Fruit fly (Drosophila melanogaster): ENCODE measurements around the gene Srp14.

The Srp14 gene

DNA sequence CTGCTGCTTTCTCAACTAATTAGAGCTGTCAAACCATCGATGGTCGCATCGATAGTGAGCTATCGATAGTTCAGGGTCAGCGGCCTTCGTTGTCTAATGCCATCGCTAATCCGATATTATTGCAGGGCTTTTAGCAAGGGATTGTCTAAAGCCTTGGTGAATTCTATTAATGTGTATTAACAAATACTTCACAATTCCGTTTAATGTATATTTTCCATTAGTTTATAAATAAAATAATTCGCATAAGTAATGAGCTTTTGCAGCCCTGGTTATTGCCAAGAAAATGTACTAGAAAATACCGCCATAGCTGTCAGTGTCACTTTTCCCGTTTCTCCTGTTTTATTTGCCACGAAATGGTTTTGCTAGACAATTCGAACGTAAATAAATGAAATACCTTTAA lies at the start of gene Srp14, which contains the start of gene EloB:
TSS of gene Srp14 (plus strand) at position 300 of the 400 bp plus-strand sequence.
TSS of gene EloB (minus strand) at position 35 of the 400 bp plus-strand sequence.
- TF ChIP-seq Dll (optimal IDR thresholded peaks at IDR 0.05) (no peak), EcR (GFP tag; optimal IDR thresholded peaks at IDR 0.05) (no peak), pan (optimal IDR thresholded peaks at IDR 0.05) (no peak), CG8478 (optimal IDR thresholded peaks at IDR 0.05) (no peak), psq (optimal IDR thresholded peaks at IDR 0.05) (no peak), usp (GFP tag; optimal IDR thresholded peaks at IDR 0.05) (no peak)

DNA sequence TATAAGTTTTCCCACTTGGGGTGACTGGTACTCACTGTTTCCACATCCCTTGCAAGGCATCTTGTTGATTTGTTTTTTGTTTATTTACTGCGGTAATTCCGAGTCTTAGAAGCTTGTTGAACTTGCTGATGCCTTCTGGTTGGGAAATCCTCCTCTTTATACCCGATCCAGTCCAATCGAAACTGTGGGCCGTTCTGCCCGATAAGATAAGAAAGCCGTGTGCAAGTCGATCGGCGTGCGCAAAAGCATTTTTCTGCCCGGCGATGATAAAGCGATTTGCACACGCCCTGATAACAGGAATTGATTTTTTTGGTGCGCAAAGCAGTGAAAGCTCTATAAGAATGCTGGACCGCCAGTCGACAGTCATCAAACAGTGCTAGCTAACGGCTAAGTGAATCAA lies 45.3 kb upstream of the Srp14 start, which contains the start of the genes MtnE and MtnD:
TSS of gene MtnE (minus strand) at position 130 of the 400 bp plus-strand sequence.
TSS of gene MtnD (plus strand) at position 388 of the 400 bp plus-strand sequence.
- TF ChIP-seq pan (optimal IDR thresholded peaks at IDR 0.05), result no peak
- TF ChIP-seq Dll (optimal IDR thresholded peaks at IDR 0.05), result no peak
- TF ChIP-seq psq (optimal IDR thresholded peaks at IDR 0.05), result no peak
- TF ChIP-seq EcR (GFP tag; optimal IDR thresholded peaks at IDR 0.05), result no peak
- no peak for TF ChIP-seq CG8478 (optimal IDR thresholded peaks at IDR 0.05)
- TF ChIP-seq usp (GFP tag; optimal IDR thresholded peaks at IDR 0.05), result no peak

DNA sequence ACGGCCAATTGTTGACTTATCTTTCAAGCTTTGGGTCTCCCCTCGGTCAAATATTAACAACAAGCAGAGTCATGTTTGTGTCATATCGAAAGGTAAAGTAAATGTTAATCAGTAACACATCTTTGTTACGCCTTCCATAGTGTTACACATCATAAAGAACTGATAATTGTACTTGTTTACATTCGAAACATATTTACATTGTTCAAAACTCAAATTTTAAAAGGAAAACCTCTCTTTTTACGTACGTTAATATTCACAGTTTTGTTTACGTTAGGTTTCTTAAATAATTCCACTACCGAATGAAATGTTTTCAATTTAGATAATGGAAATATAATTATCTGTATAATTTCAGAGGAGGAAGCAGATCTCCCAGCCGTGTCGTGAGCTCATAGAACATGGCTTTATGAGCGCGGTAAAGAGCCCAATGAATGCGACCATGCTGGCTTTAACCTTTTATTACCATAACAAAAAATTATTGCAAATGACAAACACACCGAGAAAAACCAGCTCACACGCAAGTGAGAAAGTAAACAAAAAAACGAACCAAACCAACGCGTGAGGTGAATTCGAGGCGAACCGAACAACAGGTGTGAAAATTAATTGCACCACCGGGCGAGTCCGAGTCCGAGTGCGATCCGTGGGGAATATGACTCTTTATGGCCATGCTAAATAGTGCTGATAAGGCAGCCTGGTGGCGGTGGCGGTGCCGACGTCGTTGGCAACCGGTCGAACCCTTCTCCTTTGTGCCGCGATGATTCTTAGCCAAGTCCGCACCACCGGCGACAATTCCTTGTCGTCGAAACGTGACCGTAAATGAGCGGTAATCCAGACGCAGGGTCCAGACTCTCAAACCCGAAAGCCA lies 37.4 kb upstream of the Srp14 start:
- no peak for TF ChIP-seq psq (optimal IDR thresholded peaks at IDR 0.05)

DNA sequence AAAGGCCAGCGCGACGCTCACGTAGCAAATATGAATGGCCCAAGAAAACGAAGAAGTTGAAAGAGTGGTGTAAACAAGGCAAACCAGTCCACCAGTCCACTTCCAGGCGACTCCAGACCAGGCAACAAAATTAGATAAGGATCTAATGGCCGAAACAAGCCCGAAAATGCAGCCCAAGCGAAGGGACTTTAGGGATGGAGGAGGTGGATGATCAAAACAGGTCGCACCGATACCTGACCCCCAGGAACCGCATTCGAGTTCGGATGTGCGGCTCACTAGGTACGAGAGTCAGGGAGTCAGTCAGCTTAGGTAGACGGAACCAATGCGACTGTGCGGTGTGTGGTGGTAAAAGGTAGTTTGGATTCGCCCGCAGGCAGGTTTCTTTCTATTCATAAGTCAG lies 36.7 kb upstream of the Srp14 start:
- TF ChIP-seq Dll (optimal IDR thresholded peaks at IDR 0.05) (no peak), pan (optimal IDR thresholded peaks at IDR 0.05) (no peak), CG8478 (optimal IDR thresholded peaks at IDR 0.05) (no peak), EcR (GFP tag; optimal IDR thresholded peaks at IDR 0.05) (no peak), usp (GFP tag; optimal IDR thresholded peaks at IDR 0.05) (no peak), psq (optimal IDR thresholded peaks at IDR 0.05) (no peak)

DNA sequence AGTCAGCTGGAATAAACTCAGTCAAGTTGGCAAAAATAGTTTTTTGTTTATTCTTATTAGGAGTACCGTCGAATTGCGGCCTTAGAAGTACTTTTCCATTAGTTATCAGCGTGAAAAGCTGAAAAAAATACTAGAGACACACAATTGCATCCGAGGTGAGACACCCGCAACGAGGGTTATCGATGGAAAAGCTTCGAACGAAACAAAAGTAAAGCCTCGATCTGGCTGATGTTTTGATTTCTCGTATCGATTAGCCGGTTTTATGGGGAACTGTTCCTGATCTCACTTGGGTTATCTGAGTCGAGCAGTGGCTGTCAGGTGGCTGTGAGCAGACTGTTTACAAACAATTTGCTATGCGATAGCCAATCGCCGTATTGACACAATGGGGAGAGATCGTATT lies 36.2 kb upstream of the Srp14 start:
- no peak for TF ChIP-seq EcR (GFP tag; optimal IDR thresholded peaks at IDR 0.05)
- no peak for TF ChIP-seq pan (optimal IDR thresholded peaks at IDR 0.05)
- no peak for TF ChIP-seq Dll (optimal IDR thresholded peaks at IDR 0.05)
- TF ChIP-seq psq (optimal IDR thresholded peaks at IDR 0.05), result no peak
- no peak for TF ChIP-seq CG8478 (optimal IDR thresholded peaks at IDR 0.05)
- no peak for TF ChIP-seq usp (GFP tag; optimal IDR thresholded peaks at IDR 0.05)

DNA sequence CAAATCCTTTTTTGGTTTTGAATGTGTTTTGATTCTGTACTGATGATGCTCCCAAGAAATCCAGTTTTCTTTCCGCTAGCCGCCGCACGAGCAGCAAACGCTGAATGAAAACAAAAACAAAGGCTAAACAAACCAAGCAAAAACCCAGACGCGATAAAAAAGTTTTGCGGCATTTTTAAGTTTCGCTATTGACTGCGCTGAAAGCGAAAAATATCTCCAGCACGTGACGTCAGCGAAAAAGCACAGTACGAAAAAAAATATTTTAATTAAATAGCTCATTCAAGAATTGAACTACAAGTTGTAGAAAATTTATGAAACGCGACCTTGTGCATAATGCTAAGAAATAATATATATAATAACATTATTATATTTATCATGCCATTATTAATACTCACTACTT lies 35.0 kb upstream of the Srp14 start:
- TF ChIP-seq pan (optimal IDR thresholded peaks at IDR 0.05), result no peak
- no peak for TF ChIP-seq psq (optimal IDR thresholded peaks at IDR 0.05)
- no peak for TF ChIP-seq usp (GFP tag; optimal IDR thresholded peaks at IDR 0.05)
- TF ChIP-seq EcR (GFP tag; optimal IDR thresholded peaks at IDR 0.05), result no peak

DNA sequence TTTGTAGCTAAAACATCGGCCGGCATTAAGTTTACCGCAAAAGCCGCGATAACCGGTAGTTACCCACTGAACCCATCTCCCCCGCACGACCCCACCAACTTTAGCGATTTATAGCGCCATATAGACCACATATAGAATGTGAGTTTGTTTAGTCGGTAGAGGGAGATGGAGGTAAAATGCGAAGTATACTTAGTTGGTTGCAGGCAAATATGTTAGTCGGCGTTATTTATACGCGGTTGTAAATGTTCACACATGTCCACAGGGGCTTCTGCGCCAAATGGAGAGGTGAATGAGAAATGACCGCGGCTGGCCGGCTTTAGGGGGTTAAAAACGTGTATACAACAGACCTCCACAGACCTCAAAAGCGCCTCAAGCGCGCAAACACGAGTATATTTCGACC lies 34.2 kb upstream of the Srp14 start:
- TF ChIP-seq psq (optimal IDR thresholded peaks at IDR 0.05) (no peak), EcR (GFP tag; optimal IDR thresholded peaks at IDR 0.05) (no peak), Dll (optimal IDR thresholded peaks at IDR 0.05) (no peak), CG8478 (optimal IDR thresholded peaks at IDR 0.05) (no peak), pan (optimal IDR thresholded peaks at IDR 0.05) (no peak), usp (GFP tag; optimal IDR thresholded peaks at IDR 0.05) (no peak)

DNA sequence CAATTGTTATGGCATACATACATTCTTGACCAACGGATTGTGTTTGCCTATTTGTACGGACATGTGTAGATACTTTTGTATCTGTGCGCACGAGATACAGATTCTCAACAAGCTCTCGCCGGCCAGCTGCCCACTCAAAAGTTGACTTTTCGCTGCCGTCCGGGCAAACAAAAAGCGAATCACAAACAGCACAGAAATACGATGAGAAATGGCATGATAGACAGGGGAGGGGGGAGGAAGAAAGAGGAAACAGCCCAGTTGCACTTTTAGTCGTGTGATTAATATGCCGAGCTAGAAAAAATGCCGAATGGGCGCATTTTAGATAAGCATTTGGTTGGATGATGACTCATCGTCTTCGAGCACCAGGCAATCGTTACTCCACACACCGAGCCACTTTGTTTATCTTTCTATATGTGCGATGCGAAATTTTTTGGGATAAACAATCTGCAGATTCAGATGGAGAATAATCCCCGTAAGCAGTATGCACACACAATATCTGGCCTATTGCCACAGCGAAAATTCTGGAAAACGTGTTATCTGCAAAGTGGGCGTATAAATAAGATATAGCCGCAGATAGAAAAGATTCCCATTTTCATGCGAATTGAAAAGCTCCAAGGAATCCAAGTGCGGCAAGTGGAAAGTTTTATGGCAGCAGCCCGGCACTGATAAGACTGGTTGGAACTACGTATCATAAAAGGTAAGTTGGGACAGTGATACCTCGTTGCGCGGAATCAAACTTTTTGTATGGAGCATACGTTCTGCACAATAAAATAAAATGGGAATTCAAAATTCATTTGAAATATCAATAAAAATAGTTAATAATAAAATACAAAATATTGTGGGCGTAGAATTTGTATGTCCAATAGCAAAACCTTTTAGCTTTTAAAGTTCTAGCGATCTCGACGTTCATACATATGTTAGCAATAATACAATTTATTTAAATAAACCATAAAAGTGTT lies 33.0 kb upstream of the Srp14 start:
- TF ChIP-seq usp (GFP tag; optimal IDR thresholded peaks at IDR 0.05), result no peak
- no peak for TF ChIP-seq pan (optimal IDR thresholded peaks at IDR 0.05)
- TF ChIP-seq EcR (GFP tag; optimal IDR thresholded peaks at IDR 0.05), result no peak
- no peak for TF ChIP-seq Dll (optimal IDR thresholded peaks at IDR 0.05)
- no peak for TF ChIP-seq CG8478 (optimal IDR thresholded peaks at IDR 0.05)
- no peak for TF ChIP-seq psq (optimal IDR thresholded peaks at IDR 0.05)

DNA sequence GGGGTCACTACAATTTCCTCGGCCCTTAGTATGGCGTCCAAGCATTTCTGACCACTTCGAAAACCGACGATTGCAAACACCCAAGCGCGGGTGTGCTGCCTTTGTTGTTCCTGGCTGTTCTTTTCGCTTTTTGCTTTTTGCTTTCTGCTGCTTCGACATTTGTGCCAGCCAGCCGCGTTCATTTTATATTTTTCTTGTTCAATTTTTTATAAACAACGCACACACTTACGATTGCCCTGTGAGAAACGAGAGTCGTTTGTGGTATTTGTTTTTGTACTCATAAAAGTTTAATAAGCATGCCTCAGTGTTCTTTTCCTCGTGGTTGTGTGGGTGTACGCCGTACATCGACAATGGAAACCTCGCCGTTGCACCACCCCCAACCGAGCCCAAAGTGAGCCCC lies 32.2 kb upstream of the Srp14 start:
- TF ChIP-seq EcR (GFP tag; optimal IDR thresholded peaks at IDR 0.05), result no peak
- no peak for TF ChIP-seq usp (GFP tag; optimal IDR thresholded peaks at IDR 0.05)
- TF ChIP-seq pan (optimal IDR thresholded peaks at IDR 0.05), result no peak
- TF ChIP-seq psq (optimal IDR thresholded peaks at IDR 0.05), result no peak
- TF ChIP-seq Dll (optimal IDR thresholded peaks at IDR 0.05), result no peak
- TF ChIP-seq CG8478 (optimal IDR thresholded peaks at IDR 0.05), result no peak

DNA sequence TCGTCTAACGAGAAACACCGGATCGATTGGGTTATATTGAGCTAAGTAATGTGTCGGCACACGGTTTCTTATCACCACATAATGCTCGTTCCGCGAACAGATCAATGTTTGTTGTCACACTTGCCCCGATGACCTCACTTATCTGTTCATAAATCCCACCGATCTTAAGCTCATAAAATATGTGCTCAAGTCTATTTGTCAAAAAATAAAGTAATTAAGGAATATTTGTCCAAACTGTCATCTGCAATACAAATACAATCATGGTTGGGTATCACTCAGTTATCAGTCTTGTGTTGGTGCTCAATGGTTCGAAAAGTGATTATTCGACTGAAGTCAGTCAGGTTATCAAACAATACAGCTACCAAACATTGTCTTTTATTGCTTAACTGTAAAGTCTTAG lies 31.7 kb upstream of the Srp14 start:
- no peak for TF ChIP-seq pan (optimal IDR thresholded peaks at IDR 0.05)
- TF ChIP-seq Dll (optimal IDR thresholded peaks at IDR 0.05), result no peak
- no peak for TF ChIP-seq psq (optimal IDR thresholded peaks at IDR 0.05)
- TF ChIP-seq usp (GFP tag; optimal IDR thresholded peaks at IDR 0.05), result no peak

DNA sequence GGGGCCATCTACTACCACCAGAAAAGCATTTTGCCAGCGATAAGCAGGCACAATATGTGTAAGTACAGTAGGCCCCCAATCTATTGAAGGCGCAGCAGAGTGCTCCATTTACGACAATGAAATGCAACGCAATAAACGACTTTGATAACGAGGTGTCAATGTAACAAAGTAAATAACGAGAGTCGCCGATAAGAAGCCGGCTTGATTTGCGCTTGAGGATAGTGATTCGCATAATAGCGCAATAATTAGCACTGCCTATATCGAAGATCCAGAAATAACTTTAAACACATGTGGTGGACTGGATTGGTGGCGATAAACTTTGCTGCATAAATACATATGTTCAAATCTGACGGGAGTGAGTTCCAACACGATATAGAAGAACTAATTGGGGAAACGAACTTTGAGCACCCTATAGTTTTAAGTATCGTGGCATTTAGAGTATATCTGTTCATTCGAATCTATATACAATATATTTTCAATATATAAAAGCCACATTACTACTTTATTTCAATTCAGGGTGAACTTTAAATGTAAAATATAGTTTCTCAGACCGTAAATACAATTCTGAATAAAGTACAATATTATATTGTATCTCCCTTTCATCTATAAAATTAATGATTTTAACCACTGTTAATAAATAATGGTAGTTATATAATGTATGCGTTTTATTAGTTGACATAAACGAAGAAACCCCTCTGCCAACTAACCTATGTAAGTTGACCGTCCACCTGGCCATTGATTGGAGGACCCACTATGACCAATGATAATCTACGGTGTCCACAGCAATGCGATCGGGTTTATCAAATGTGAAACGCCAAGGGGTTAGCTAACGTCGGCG lies 30.7 kb upstream of the Srp14 start:
- TF ChIP-seq psq (optimal IDR thresholded peaks at IDR 0.05) (no peak), pan (optimal IDR thresholded peaks at IDR 0.05) (no peak), usp (GFP tag; optimal IDR thresholded peaks at IDR 0.05) (no peak)
